Worm (Caenorhabditis elegans): ENCODE results near the gene C02E7.7.

DNA sequence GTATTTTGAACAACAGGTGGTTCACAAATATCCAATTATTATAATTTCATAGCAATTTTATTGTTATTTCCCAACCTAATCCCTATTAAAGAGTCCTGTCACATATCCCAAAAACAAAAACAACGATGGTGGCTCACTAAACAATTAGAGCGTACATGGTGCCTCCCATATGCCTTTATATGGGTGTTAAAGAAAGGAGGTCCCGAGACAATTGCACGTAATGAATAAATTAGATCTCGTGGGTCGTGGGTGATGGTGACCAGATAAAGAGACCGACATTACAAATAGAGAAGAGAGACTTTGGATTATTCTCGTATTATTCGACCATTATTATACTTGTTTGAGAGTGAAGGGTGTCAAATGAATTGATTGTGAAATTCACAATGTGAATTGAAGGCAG is 48.9 kb upstream of the C02E7.7 start:
- TF ChIP-seq zag-1 (tag; optimal IDR thresholded peaks at IDR 0.05) (no peak), elt-1 (tag; optimal IDR thresholded peaks at IDR 0.05) (no peak), unc-62 (GFP tag; optimal IDR thresholded peaks at IDR 0.05) (no peak), sea-2 (GFP tag; optimal IDR thresholded peaks at IDR 0.05) (no peak)
